Fruit fly (Drosophila melanogaster) whole organism, embryonic: ENCODE data around the gene CG43137.

Experiments
- Aef1 ChIP-seq: fragments of 200-800 bp; sonication (Bioruptor generic); IDR thresholded peaks from 3 replicates; pipeline ENCODE4 v1.3.6; 2022; ENCODE audit warnings: missing biosample characterization, missing genetic modification characterization
- CG10209 ChIP-seq: fragments of 200-800 bp; sonication (Bioruptor generic); optimal IDR thresholded peaks from 3 replicates; lab custom pipeline; 2017; ENCODE audit warnings: missing biosample characterization, mild to moderate bottlenecking, missing genetic modification characterization, missing genetic modification reagents
- CG10462 ChIP-seq: fragments of 200-800 bp; sonication (Bioruptor generic); optimal IDR thresholded peaks from 2 replicates; lab custom pipeline; 2016; ENCODE audit warnings: missing biosample characterization, missing genetic modification characterization
- CG11456 ChIP-seq: fragments of 200-800 bp; sonication (Bioruptor generic); IDR thresholded peaks from 3 replicates; pipeline ENCODE4 v1.3.6; 2022; ENCODE audit warnings: missing biosample characterization, missing genetic modification characterization
- CG11723 ChIP-seq: fragments of 200-800 bp; sonication (Bioruptor generic); optimal IDR thresholded peaks from 2 replicates; lab custom pipeline; 2017; ENCODE audit warnings: missing biosample characterization, mild to moderate bottlenecking, missing genetic modification characterization
- CG13424 ChIP-seq: fragments of 200-800 bp; sonication (Bioruptor generic); optimal IDR thresholded peaks from 2 replicates; lab custom pipeline; 2019; ENCODE audit warnings: missing biosample characterization, mild to moderate bottlenecking, missing genetic modification characterization, moderate library complexity
- CG17359 ChIP-seq: fragments of 200-800 bp; sonication (Bioruptor generic); optimal IDR thresholded peaks from 3 replicates; lab custom pipeline; 2018; ENCODE audit warnings: missing biosample characterization, mild to moderate bottlenecking, missing genetic modification characterization, moderate library complexity
- CG17829 ChIP-seq: fragments of 200-800 bp; optimal IDR thresholded peaks from 2 replicates; lab custom pipeline; 2019; ENCODE audit warnings: missing biosample characterization, mild to moderate bottlenecking, missing genetic modification characterization, moderate library complexity
- CG17912 ChIP-seq: fragments of 200-800 bp; sonication (Bioruptor generic); optimal IDR thresholded peaks from 2 replicates; lab custom pipeline; 2018; ENCODE audit warnings: missing biosample characterization, mild to moderate bottlenecking, missing genetic modification characterization
- CG18262 ChIP-seq: fragments of 200-800 bp; optimal IDR thresholded peaks from 3 replicates; lab custom pipeline; 2019; ENCODE audit warnings: missing biosample characterization, mild to moderate bottlenecking, missing genetic modification characterization, moderate library complexity
- CG2202 ChIP-seq: fragments of 200-800 bp; sonication (Bioruptor generic); optimal IDR thresholded peaks from 2 replicates; lab custom pipeline; 2018; ENCODE audit warnings: missing biosample characterization, mild to moderate bottlenecking, missing genetic modification characterization
- CG2678 ChIP-seq: fragments of 200-800 bp; sonication (Bioruptor generic); optimal IDR thresholded peaks from 3 replicates; lab custom pipeline; 2019; ENCODE audit warnings: missing biosample characterization, mild to moderate bottlenecking, missing genetic modification characterization, moderate library complexity
- CG2889 ChIP-seq: fragments of 200-800 bp; sonication (Bioruptor generic); IDR thresholded peaks from 3 replicates; pipeline ENCODE4 v1.3.6; 2022; ENCODE audit warnings: missing biosample characterization, missing genetic modification characterization
- CG33213 ChIP-seq: fragments of 200-800 bp; sonication (Bioruptor generic); optimal IDR thresholded peaks from 3 replicates; lab custom pipeline; 2016; ENCODE audit warnings: missing biosample characterization, missing genetic modification characterization
- CG3407 ChIP-seq: fragments of 200-800 bp; sonication (Bioruptor generic); optimal IDR thresholded peaks from 2 replicates; lab custom pipeline; 2018; ENCODE audit warnings: missing biosample characterization, mild to moderate bottlenecking, missing genetic modification characterization
- CG34376 ChIP-seq: fragments of 200-800 bp; sonication (Bioruptor generic); optimal IDR thresholded peaks from 2 replicates; lab custom pipeline; 2018; ENCODE audit warnings: missing biosample characterization, mild to moderate bottlenecking, missing genetic modification characterization
- CG3995 ChIP-seq: fragments of 200-800 bp; sonication (Bioruptor generic); optimal IDR thresholded peaks from 3 replicates; lab custom pipeline; 2016; ENCODE audit warnings: missing biosample characterization, missing genetic modification characterization
- CG43689 ChIP-seq: fragments of 200-800 bp; sonication (Bioruptor generic); IDR thresholded peaks from 2 replicates; pipeline ENCODE4 v1.3.6; 2022; ENCODE audit warnings: missing biosample characterization, missing genetic modification characterization
- CG4404 ChIP-seq: fragments of 200-800 bp; sonication (Bioruptor generic); IDR thresholded peaks from 2 replicates; pipeline ENCODE4 v1.3.6; 2022; ENCODE audit warnings: missing biosample characterization, missing genetic modification characterization
- CG6272 ChIP-seq: fragments of 200-800 bp; sonication (Bioruptor generic); IDR thresholded peaks from 2 replicates; pipeline ENCODE4 v1.3.6; 2022; ENCODE audit warnings: missing biosample characterization, missing genetic modification characterization
- CG7556 ChIP-seq: fragments of 200-800 bp; sonication (Bioruptor generic); optimal IDR thresholded peaks from 2 replicates; lab custom pipeline; 2017; ENCODE audit warnings: missing biosample characterization, mild to moderate bottlenecking, missing genetic modification characterization
- CG7786 ChIP-seq: fragments of 200-800 bp; sonication (Bioruptor generic); optimal IDR thresholded peaks from 2 replicates; lab custom pipeline; 2016; ENCODE audit warnings: missing biosample characterization, missing genetic modification characterization
- CG8388 ChIP-seq: fragments of 200-800 bp; sonication (Bioruptor generic); optimal IDR thresholded peaks from 2 replicates; lab custom pipeline; 2019; ENCODE audit warnings: missing biosample characterization, mild to moderate bottlenecking, missing genetic modification characterization, moderate library complexity
- CG8478 ChIP-seq: fragments of >200 bp; optimal IDR thresholded peaks from 2 replicates; lab custom pipeline; 2018
- CG9215 ChIP-seq: fragments of 200-800 bp; sonication (Bioruptor generic); IDR thresholded peaks from 2 replicates; pipeline ENCODE4 v1.3.6; 2022; ENCODE audit warnings: missing biosample characterization, missing genetic modification characterization
- D19A ChIP-seq: fragments of 200-800 bp; optimal IDR thresholded peaks from 3 replicates; lab custom pipeline; 2019; ENCODE audit warnings: missing biosample characterization, mild to moderate bottlenecking, missing genetic modification characterization, moderate library complexity
- Eip74EF ChIP-seq, 2 experiments: fragments of 200-800 bp in 1 of 2; fragments of >200 bp in 1 of 2; sonication (Bioruptor generic) in 1 of 2; optimal IDR thresholded peaks; 2 replicates each; lab custom pipeline; 2017 to 2019; ENCODE audit warnings: missing biosample characterization in 2 of 2, missing genetic modification characterization in 2 of 2, mild to moderate bottlenecking in 1 of 2, moderate library complexity in 1 of 2
- Elba2 ChIP-seq: fragments of 200-800 bp; sonication (Bioruptor generic); optimal IDR thresholded peaks from 3 replicates; lab custom pipeline; 2016; ENCODE audit warnings: missing biosample characterization, missing genetic modification characterization
- HLH4C ChIP-seq: fragments of 200-800 bp; sonication (Bioruptor generic); IDR thresholded peaks from 3 replicates; pipeline ENCODE4 v1.3.6; 2022; ENCODE audit warnings: missing biosample characterization, missing genetic modification characterization; ENCODE audit not compliant: partially characterized antibody
- HLHmδ ChIP-seq: fragments of 200-800 bp; sonication (Bioruptor generic); optimal IDR thresholded peaks from 2 replicates; lab custom pipeline; 2018; ENCODE audit warnings: missing biosample characterization, mild to moderate bottlenecking, missing genetic modification characterization, moderate library complexity
- HmgZ ChIP-seq: fragments of 200-800 bp; sonication (Bioruptor generic); optimal IDR thresholded peaks from 2 replicates; lab custom pipeline; 2018; ENCODE audit warnings: missing biosample characterization, mild to moderate bottlenecking, missing genetic modification characterization
- Hmx ChIP-seq: fragments of 200-800 bp; sonication (Bioruptor generic); optimal IDR thresholded peaks from 2 replicates; lab custom pipeline; 2016; ENCODE audit warnings: missing biosample characterization, missing genetic modification characterization
- Hr51 ChIP-seq, 2 experiments: fragments of 200-800 bp; sonication (Bioruptor generic); optimal IDR thresholded peaks; 2 replicates in 1 of 2; 3 replicates in 1 of 2; lab custom pipeline; 2016 to 2018; ENCODE audit warnings: missing biosample characterization in 2 of 2, missing genetic modification characterization in 2 of 2, mild to moderate bottlenecking in 1 of 2, moderate library complexity in 1 of 2
- Rfx ChIP-seq: fragments of 200-800 bp; sonication (Bioruptor generic); IDR thresholded peaks from 2 replicates; pipeline ENCODE4 v1.3.6; 2022; ENCODE audit warnings: missing biosample characterization, missing genetic modification characterization
- Rx ChIP-seq: fragments of 200-800 bp; sonication (Bioruptor generic); IDR thresholded peaks from 2 replicates; pipeline ENCODE4 v1.3.6; 2022; ENCODE audit warnings: missing biosample characterization, missing genetic modification characterization
- Scr ChIP-seq: fragments of 200-800 bp; sonication (Bioruptor generic); IDR thresholded peaks from 2 replicates; pipeline ENCODE4 v1.3.6; 2022; ENCODE audit warnings: missing biosample characterization, missing genetic modification characterization; ENCODE audit not compliant: partially characterized antibody
- Sin3A ChIP-seq: fragments of >200 bp; optimal IDR thresholded peaks from 2 replicates; lab custom pipeline; 2018
- bowl ChIP-seq: fragments of 200-800 bp; sonication (Bioruptor generic); IDR thresholded peaks from 2 replicates; pipeline ENCODE4 v1.3.6; 2022; ENCODE audit warnings: missing biosample characterization, missing genetic modification characterization
- cas ChIP-seq: fragments of 200-800 bp; sonication (Bioruptor generic); IDR thresholded peaks from 2 replicates; pipeline ENCODE4 v1.3.6; 2022; ENCODE audit warnings: missing biosample characterization, missing genetic modification characterization
- dan ChIP-seq: fragments of 200-800 bp; sonication (Bioruptor generic); IDR thresholded peaks from 2 replicates; pipeline ENCODE4 v1.3.6; 2022; ENCODE audit warnings: missing biosample characterization, missing genetic modification characterization
- hkb ChIP-seq, 2 experiments: fragments of 200-800 bp in 1 of 2; fragments of >200 bp in 1 of 2; sonication (Bioruptor generic) in 1 of 2; IDR thresholded peaks in 1 of 2; optimal IDR thresholded peaks in 1 of 2; 2 replicates each; pipeline versions ENCODE4 v1.3.6 to Lab custom; 2017 to 2022; ENCODE audit warnings: missing biosample characterization in 1 of 2, missing genetic modification characterization in 1 of 2
- nau ChIP-seq: fragments of 200-800 bp; sonication (Bioruptor generic); optimal IDR thresholded peaks from 3 replicates; lab custom pipeline; 2017; ENCODE audit warnings: missing biosample characterization, mild to moderate bottlenecking, missing genetic modification characterization, missing genetic modification reagents
- ro ChIP-seq: fragments of 200-800 bp; sonication (Bioruptor generic); IDR thresholded peaks from 2 replicates; pipeline ENCODE4 v1.3.6; 2022; ENCODE audit warnings: missing biosample characterization, missing genetic modification characterization
- sd ChIP-seq: fragments of 200-800 bp; sonication (Bioruptor generic); optimal IDR thresholded peaks from 3 replicates; lab custom pipeline; 2018; ENCODE audit warnings: missing biosample characterization, mild to moderate bottlenecking, missing genetic modification characterization, moderate library complexity
- toy ChIP-seq: fragments of 200-800 bp; sonication (Bioruptor generic); IDR thresholded peaks from 2 replicates; pipeline ENCODE4 v1.3.6; 2022; ENCODE audit warnings: missing biosample characterization, missing genetic modification characterization
- twi ChIP-seq: fragments of 200-800 bp; optimal IDR thresholded peaks from 2 replicates; lab custom pipeline; 2019; ENCODE audit warnings: missing biosample characterization, mild to moderate bottlenecking, missing genetic modification characterization, moderate library complexity
- usp ChIP-seq: fragments of >200 bp; optimal IDR thresholded peaks from 2 replicates; lab custom pipeline; 2017; ENCODE audit warnings: missing biosample characterization, missing genetic modification characterization
- wek ChIP-seq: fragments of 200-800 bp; sonication (Bioruptor generic); optimal IDR thresholded peaks from 3 replicates; lab custom pipeline; 2018; ENCODE audit warnings: missing biosample characterization, mild to moderate bottlenecking, missing genetic modification characterization, moderate library complexity
- zen ChIP-seq: fragments of 200-800 bp; sonication (Bioruptor generic); optimal IDR thresholded peaks from 3 replicates; lab custom pipeline; 2018; ENCODE audit warnings: missing biosample characterization, mild to moderate bottlenecking, missing genetic modification characterization, moderate library complexity
- zfh2 ChIP-seq: fragments of 200-800 bp; sonication (Bioruptor generic); optimal IDR thresholded peaks from 2 replicates; lab custom pipeline; 2016; ENCODE audit warnings: missing biosample characterization, missing genetic modification characterization

Gene CG43137

DNA sequence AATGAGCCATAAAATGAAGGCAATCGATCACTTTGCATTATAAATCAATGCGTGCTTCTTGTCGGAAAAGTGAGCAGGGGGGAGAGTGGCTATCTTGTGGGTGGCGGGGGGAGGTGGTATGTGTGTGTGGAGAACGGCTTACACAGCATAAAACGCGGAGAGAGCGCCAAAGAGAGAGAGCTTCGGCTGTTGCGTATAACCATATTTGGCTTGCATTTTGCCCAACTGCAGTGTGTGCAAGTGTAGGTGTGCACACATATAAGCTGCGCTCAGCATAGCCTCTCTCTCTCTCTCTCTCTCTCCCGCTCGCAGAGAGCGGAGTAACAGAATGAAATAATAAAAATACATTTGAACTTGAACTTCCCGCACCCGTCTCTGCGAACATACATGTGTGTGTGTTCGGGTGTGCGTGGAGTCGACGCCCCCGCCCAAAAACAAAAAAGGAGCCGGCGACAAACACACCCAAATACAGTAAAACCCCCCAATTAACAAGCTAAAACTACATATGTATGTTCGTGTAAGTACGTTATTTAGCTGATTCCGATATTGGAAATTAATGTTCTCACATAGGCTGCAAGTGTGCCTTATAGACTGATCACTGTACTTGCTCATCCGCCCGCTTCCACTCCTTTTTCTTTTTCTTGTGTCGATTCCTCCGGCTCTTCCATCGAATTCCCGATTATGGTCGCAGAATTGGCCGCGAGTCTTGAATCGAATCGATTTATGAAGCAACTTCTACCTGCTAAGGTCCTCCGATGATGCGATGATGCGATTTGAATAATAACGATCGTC lies 22.0 kb upstream of the CG43137 start (continued):
- TF ChIP-seq Eip74EF (GFP tag; optimal IDR thresholded peaks at IDR 0.05; lab: Kevin White, UChicago), result no peak
- no peak for TF ChIP-seq cas (GFP tag; lab: Robert Waterston, UW)
- TF ChIP-seq zfh2 (GFP tag; lab: Kevin White, UChicago), result no peak
- TF ChIP-seq Scr (GFP tag; lab: Robert Waterston, UW), result no peak
- no peak for TF ChIP-seq CG43689
- no peak for TF ChIP-seq Hmx (GFP tag; lab: Kevin White, UChicago)
- TF ChIP-seq CG3995, result no peak
- TF ChIP-seq CG17359 (tag; lab: Kevin White, UChicago), result no peak
- TF ChIP-seq CG17829, result peak; percentile 22
- no peak for TF ChIP-seq Sin3A (lab: Kevin White, UChicago)
- TF ChIP-seq Hr51 (GFP tag; optimal IDR thresholded peaks at IDR 0.05; lab: Kevin White, UChicago), result no peak
- no peak for TF ChIP-seq ro (GFP tag; lab: Robert Waterston, UW)
- no peak for TF ChIP-seq twi (tag; lab: Kevin White, UChicago)
- no peak for TF ChIP-seq CG6272 (GFP tag; lab: Robert Waterston, UW)
- peak; percentile 52; the same call in 2 of the 3 replicates for TF ChIP-seq CG11456 (GFP tag; lab: Robert Waterston, UW)
- no peak for TF ChIP-seq dan
- no peak for TF ChIP-seq usp (GFP tag; lab: Kevin White, UChicago)
- no peak for TF ChIP-seq sd (tag; lab: Kevin White, UChicago)
- TF ChIP-seq HLH4C (GFP tag; lab: Robert Waterston, UW), result no peak
- no peak for TF ChIP-seq CG8478
- no peak for TF ChIP-seq CG3407
- peak; percentile 46 for TF ChIP-seq CG18262 (tag; lab: Kevin White, UChicago)
- TF ChIP-seq CG7786 (GFP tag; lab: Kevin White, UChicago), result peak; percentile 34
- TF ChIP-seq CG17912, result no peak
- TF ChIP-seq CG2678 (tag; lab: Kevin White, UChicago), result peak; percentile 7
- no peak for TF ChIP-seq Elba2 (GFP tag; lab: Kevin White, UChicago)
- no peak for TF ChIP-seq CG9215
- TF ChIP-seq Aef1, result no peak
- TF ChIP-seq CG4404 (GFP tag; lab: Robert Waterston, UW), result no peak
- TF ChIP-seq CG11723 (GFP tag; lab: Kevin White, UChicago), result no peak
- no peak for TF ChIP-seq bowl (GFP tag; lab: Robert Waterston, UW)
- TF ChIP-seq CG33213 (GFP tag; lab: Kevin White, UChicago), result no peak
- no peak for TF ChIP-seq CG2889 (GFP tag; lab: Robert Waterston, UW)
- TF ChIP-seq CG8388 (GFP tag; lab: Kevin White, UChicago), result no peak
- TF ChIP-seq wek (GFP tag; lab: Kevin White, UChicago), result no peak
- TF ChIP-seq zen, result no peak
- peak; percentile 22 for TF ChIP-seq HLHmδ (GFP tag; lab: Kevin White, UChicago)
- no peak for TF ChIP-seq CG13424 (tag; lab: Kevin White, UChicago)
- no peak for TF ChIP-seq hkb (optimal IDR thresholded peaks at IDR 0.05; lab: Kevin White, UChicago)
- 0 out of 2 replicates have a peak, but pooled peaks have one; percentile 29 for TF ChIP-seq hkb (GFP tag; IDR thresholded peaks at IDR 0.05; lab: Robert Waterston, UW)
- TF ChIP-seq CG34376 (GFP tag; lab: Kevin White, UChicago), result no peak
- no peak for TF ChIP-seq nau
- TF ChIP-seq toy (GFP tag; lab: Robert Waterston, UW), result no peak
- TF ChIP-seq CG10462 (GFP tag; lab: Kevin White, UChicago), result no peak
- no peak for TF ChIP-seq CG2202 (tag; lab: Kevin White, UChicago)
- no peak for TF ChIP-seq HmgZ (tag; lab: Kevin White, UChicago)
- TF ChIP-seq CG7556 (GFP tag; lab: Kevin White, UChicago), result no peak
- no peak for TF ChIP-seq Rx (GFP tag; lab: Robert Waterston, UW)
- TF ChIP-seq D19A (tag; lab: Kevin White, UChicago), result no peak
- no peak for TF ChIP-seq Rfx (GFP tag; lab: Robert Waterston, UW)
- TF ChIP-seq CG10209 (GFP tag; lab: Kevin White, UChicago), result no peak
